Worm (Caenorhabditis elegans) whole organism, L1 larva: Measurements from ENCODE around the gene scl-6.

Experiments
- aly-2 ChIP-seq: fragments of 150-350 bp; optimal IDR thresholded peaks from 2 replicates; lab custom pipeline; 2014; ENCODE audit warnings: missing biosample characterization, missing genetic modification characterization
- blmp-1 ChIP-seq: fragments of 150-350 bp; optimal IDR thresholded peaks from 2 replicates; lab custom pipeline; 2014; ENCODE audit warnings: missing biosample characterization, missing genetic modification characterization
- grh-1 ChIP-seq: fragments of 200-800 bp; sonication (Bioruptor generic); IDR thresholded peaks from 2 replicates; pipeline ENCODE4 v1.3.6; 2022; ENCODE audit warnings: missing genetic modification reagents, missing genetic modification characterization, missing compliant biosample characterization
- lin-13 ChIP-seq: fragments of 150-350 bp; optimal IDR thresholded peaks from 2 replicates; lab custom pipeline; 2014; ENCODE audit warnings: missing biosample characterization, missing genetic modification reagents, missing genetic modification characterization
- lin-15B ChIP-seq: fragments of 150-350 bp; sonication (generic microtip); optimal IDR thresholded peaks from 3 replicates; lab custom pipeline; 2014; ENCODE audit warnings: missing biosample characterization, missing genetic modification characterization
- mab-9 ChIP-seq: fragments of 200-800 bp; sonication (Bioruptor generic); IDR thresholded peaks from 2 replicates; pipeline ENCODE4 v1.3.6; 2022; ENCODE audit warnings: missing genetic modification reagents, missing genetic modification characterization, missing compliant biosample characterization
- mep-1 ChIP-seq: fragments of 150-350 bp; optimal IDR thresholded peaks from 2 replicates; lab custom pipeline; 2014; ENCODE audit warnings: missing biosample characterization, missing genetic modification characterization
- nhr-12 ChIP-seq: sonication (generic microtip); optimal IDR thresholded peaks from 2 replicates; lab custom pipeline; 2017; ENCODE audit warnings: missing biosample characterization, missing genetic modification characterization
- nhr-237 ChIP-seq: fragments of 150-350 bp; optimal IDR thresholded peaks from 2 replicates; lab custom pipeline; 2014; ENCODE audit warnings: missing biosample characterization, missing genetic modification characterization
- nhr-71 ChIP-seq: sonication (generic microtip); optimal IDR thresholded peaks from 2 replicates; lab custom pipeline; 2016; ENCODE audit warnings: mild to moderate bottlenecking, missing genetic modification characterization, moderate library complexity, missing compliant biosample characterization
- snpc-4 ChIP-seq: fragments of 150-350 bp; optimal IDR thresholded peaks from 2 replicates; lab custom pipeline; 2014; ENCODE audit warnings: missing biosample characterization, missing genetic modification characterization
- vab-15 ChIP-seq: sonication (generic microtip); optimal IDR thresholded peaks from 2 replicates; lab custom pipeline; 2017; ENCODE audit warnings: missing genotype, mild to moderate bottlenecking, missing genetic modification characterization, missing compliant biosample characterization
- ztf-4 ChIP-seq: fragments of 150-350 bp; optimal IDR thresholded peaks from 2 replicates; lab custom pipeline; 2014; ENCODE audit warnings: missing biosample characterization, missing genetic modification characterization

ce11 chrIV:13032153-13032552, 36.4 kb upstream of the scl-6 start:
- TF ChIP-seq ztf-4 (no peak), lin-15B (tag; lab: Kevin White, UChicago) (no peak), lin-13 (no peak), grh-1 (GFP tag; lab: Robert Waterston, UW) (no peak), snpc-4 (tag; lab: Kevin White, UChicago) (no peak), mab-9 (GFP tag; lab: Robert Waterston, UW) (no peak), nhr-71 (tag; lab: Kevin White, UChicago) (no peak), nhr-12 (tag; lab: Kevin White, UChicago) (no peak), aly-2 (no peak), vab-15 (tag; lab: Kevin White, UChicago) (no peak), blmp-1 (tag; lab: Kevin White, UChicago) (no peak), nhr-237 (tag; lab: Kevin White, UChicago) (no peak), mep-1 (tag; lab: Kevin White, UChicago) (no peak)
